Worm (Caenorhabditis elegans) whole organism, mixed stage, embryonic: ENCODE measurements around the gene grl-25.

Experiments
- ceh-83 ChIP-seq: fragments of 200-800 bp; sonication (Bioruptor generic); optimal IDR thresholded peaks from 2 replicates; lab custom pipeline; 2018; ENCODE audit warnings: mild to moderate bottlenecking, missing genetic modification characterization, missing compliant biosample characterization
- ces-1 ChIP-seq: fragments of 150-350 bp; optimal IDR thresholded peaks from 2 replicates; lab custom pipeline; 2014; ENCODE audit warnings: missing biosample characterization, missing genetic modification reagents, missing genetic modification characterization
- drap-1 ChIP-seq: fragments of 200-800 bp; sonication (Bioruptor generic); optimal IDR thresholded peaks from 3 replicates; lab custom pipeline; 2018; ENCODE audit warnings: mild to moderate bottlenecking, missing genetic modification characterization, missing compliant biosample characterization
- elt-1 ChIP-seq: sonication (generic microtip); optimal IDR thresholded peaks from 2 replicates; lab custom pipeline; 2017; ENCODE audit warnings: missing genetic modification characterization, mild to moderate bottlenecking, missing compliant biosample characterization, antibody characterized with exemption, moderate library complexity, borderline replicate concordance; ENCODE audit not compliant: insufficient read depth
- elt-3 ChIP-seq: fragments of 150-350 bp; optimal IDR thresholded peaks from 2 replicates; lab custom pipeline; 2014; ENCODE audit warnings: missing biosample characterization, missing genetic modification characterization
- lin-13 ChIP-seq: fragments of 150-350 bp; optimal IDR thresholded peaks from 2 replicates; lab custom pipeline; 2014; ENCODE audit warnings: missing biosample characterization, missing genetic modification characterization
- mep-1 ChIP-seq: fragments of 150-350 bp; optimal IDR thresholded peaks from 2 replicates; lab custom pipeline; 2017; ENCODE audit warnings: missing biosample characterization, missing genetic modification reagents, missing genetic modification characterization, inconsistent platforms
- nhr-237 ChIP-seq: fragments of 150-350 bp; optimal IDR thresholded peaks from 2 replicates; lab custom pipeline; 2014; ENCODE audit warnings: missing biosample characterization, missing genetic modification characterization
- pha-4 ChIP-seq: fragments of 150-350 bp; optimal IDR thresholded peaks from 2 replicates; lab custom pipeline; 2018; ENCODE audit warnings: missing biosample characterization, missing genetic modification reagents, missing genetic modification characterization
- ztf-11 ChIP-seq: fragments of 150-350 bp; optimal IDR thresholded peaks from 2 replicates; lab custom pipeline; 2014; ENCODE audit warnings: missing biosample characterization, missing genetic modification characterization

ce11 chrIII:8974835-8975234 lies 12.7 kb downstream of the grl-25 start:
- no peak for TF ChIP-seq ces-1 (GFP tag; lab: Kevin White, UChicago)
- TF ChIP-seq nhr-237 (tag; lab: Kevin White, UChicago): no peak
- TF ChIP-seq ztf-11 (tag; lab: Kevin White, UChicago): no peak
- TF ChIP-seq pha-4 (tag; lab: Kevin White, UChicago): no peak
- TF ChIP-seq elt-3: no peak
- TF ChIP-seq ceh-83: no peak
- no peak for TF ChIP-seq lin-13 (tag; lab: Kevin White, UChicago)
- TF ChIP-seq drap-1 (GFP tag; lab: Kevin White, UChicago): no peak
- TF ChIP-seq mep-1 (tag; lab: Kevin White, UChicago): no peak
- no peak for TF ChIP-seq elt-1 (tag; lab: Kevin White, UChicago)
